Fruit fly (Drosophila melanogaster) whole organism, adult: ENCODE data around the gene Pde1c.
A peak's percentile ranks its signal among the peaks of the same experiment; 100 is the strongest.

Experiments
- CG11617 ChIP-seq: fragments of 200-800 bp; sonication (Bioruptor generic); optimal IDR thresholded peaks from 2 replicates; lab custom pipeline; 2017; ENCODE audit warnings: mild to moderate bottlenecking, missing biosample characterization, missing genetic modification reagents, missing genetic modification characterization
- CG12768 ChIP-seq: fragments of 200-800 bp; sonication (Bioruptor generic); optimal IDR thresholded peaks from 2 replicates; lab custom pipeline; 2017; ENCODE audit warnings: missing biosample characterization, missing genetic modification characterization, mild to moderate bottlenecking, moderate library complexity, missing genetic modification reagents
- CG14711 ChIP-seq: fragments of 200-800 bp; sonication (Bioruptor generic); optimal IDR thresholded peaks from 2 replicates; lab custom pipeline; 2018; ENCODE audit warnings: missing biosample characterization, mild to moderate bottlenecking, missing genetic modification characterization, moderate library complexity
- CG1620 ChIP-seq: fragments of 200-800 bp; sonication (Bioruptor generic); optimal IDR thresholded peaks from 2 replicates; lab custom pipeline; 2016; ENCODE audit warnings: missing biosample characterization, missing genetic modification characterization
- CG33017 ChIP-seq: fragments of 200-800 bp; sonication (Bioruptor generic); optimal IDR thresholded peaks from 2 replicates; lab custom pipeline; 2018; ENCODE audit warnings: missing biosample characterization, mild to moderate bottlenecking, missing genetic modification characterization, moderate library complexity
- CG5204 ChIP-seq: fragments of 200-800 bp; sonication (Bioruptor generic); optimal IDR thresholded peaks from 2 replicates; lab custom pipeline; 2016; ENCODE audit warnings: missing biosample characterization, missing genetic modification characterization
- CG7101 ChIP-seq: fragments of 200-800 bp; sonication (Bioruptor generic); optimal IDR thresholded peaks from 2 replicates; lab custom pipeline; 2018; ENCODE audit warnings: missing biosample characterization, mild to moderate bottlenecking, missing genetic modification characterization, moderate library complexity
- Crg-1 ChIP-seq: fragments of 200-800 bp; sonication (Bioruptor generic); optimal IDR thresholded peaks from 2 replicates; lab custom pipeline; 2016; ENCODE audit warnings: missing biosample characterization, missing genetic modification characterization
- Hr96 ChIP-seq: fragments of 200-800 bp; sonication (Bioruptor generic); optimal IDR thresholded peaks from 2 replicates; lab custom pipeline; 2016; ENCODE audit warnings: missing biosample characterization, missing genetic modification characterization
- Mnt ChIP-seq: fragments of 200-800 bp; sonication (Bioruptor generic); optimal IDR thresholded peaks from 2 replicates; lab custom pipeline; 2016; ENCODE audit warnings: missing biosample characterization, mild to moderate bottlenecking, missing genetic modification characterization
- bab1 ChIP-seq: fragments of 200-800 bp; sonication (Bioruptor generic); optimal IDR thresholded peaks from 3 replicates; lab custom pipeline; 2019; ENCODE audit warnings: missing biosample characterization, mild to moderate bottlenecking, missing genetic modification characterization, moderate library complexity
- cic ChIP-seq: fragments of 200-800 bp; sonication (Bioruptor generic); optimal IDR thresholded peaks from 2 replicates; lab custom pipeline; 2017; ENCODE audit warnings: missing biosample characterization, mild to moderate bottlenecking, missing genetic modification characterization, moderate library complexity
- cnc ChIP-seq, 2 experiments: fragments of >200 bp; optimal IDR thresholded peaks; 2 replicates each; lab custom pipeline; 2017
- kay ChIP-seq: fragments of 200-800 bp; sonication (Bioruptor generic); peaks from one replicate; lab custom pipeline; 2016; ENCODE audit warnings: missing biosample characterization, missing genetic modification characterization, borderline replicate concordance
- ovo ChIP-seq: fragments of 200-800 bp; sonication (Bioruptor generic); optimal IDR thresholded peaks from 2 replicates; lab custom pipeline; 2016; ENCODE audit warnings: missing biosample characterization, missing genetic modification characterization
- pad ChIP-seq: fragments of 200-800 bp; sonication (Bioruptor generic); optimal IDR thresholded peaks from 3 replicates; lab custom pipeline; 2017; ENCODE audit warnings: missing biosample characterization, missing genetic modification characterization, mild to moderate bottlenecking, moderate library complexity, missing genetic modification reagents
- tj ChIP-seq: fragments of 200-800 bp; sonication (Bioruptor generic); optimal IDR thresholded peaks from 3 replicates; lab custom pipeline; 2017; ENCODE audit warnings: missing biosample characterization, mild to moderate bottlenecking, missing genetic modification characterization, moderate library complexity
- toe ChIP-seq: fragments of 200-800 bp; sonication (Bioruptor generic); optimal IDR thresholded peaks from 2 replicates; lab custom pipeline; 2016; ENCODE audit warnings: missing biosample characterization, missing genetic modification characterization

Gene Pde1c

dm6 chr2L:11804228-11805044, 123.9 kb downstream of the Pde1c start:
- TF ChIP-seq pad = peak; percentile 93
- no peak for TF ChIP-seq CG1620
- TF ChIP-seq CG12768 (GFP tag; lab: Kevin White, UChicago) = no peak

- no peak for TF ChIP-seq pad
- TF ChIP-seq cnc (optimal IDR thresholded peaks at IDR 0.05; lab: Kevin White, UChicago) = no peak
- TF ChIP-seq CG33017 (tag; lab: Kevin White, UChicago) = no peak
- TF ChIP-seq Crg-1 (GFP tag; lab: Kevin White, UChicago) = no peak
- no peak for TF ChIP-seq bab1 (GFP tag; lab: Kevin White, UChicago)
- TF ChIP-seq CG5204 (GFP tag; lab: Kevin White, UChicago) = no peak
- no peak for TF ChIP-seq kay
- no peak for TF ChIP-seq Hr96 (GFP tag; lab: Kevin White, UChicago)
- no peak for TF ChIP-seq CG12768 (GFP tag; lab: Kevin White, UChicago)
- TF ChIP-seq toe = no peak
- TF ChIP-seq Mnt (GFP tag; lab: Kevin White, UChicago) = no peak
- TF ChIP-seq ovo (GFP tag; lab: Kevin White, UChicago) = no peak
- no peak for TF ChIP-seq cic
- no peak for TF ChIP-seq tj
- TF ChIP-seq CG11617 (GFP tag; lab: Kevin White, UChicago) = no peak
- TF ChIP-seq CG14711 (tag; lab: Kevin White, UChicago) = no peak
Measured at dm6 chr2L:11797127-11797526, 131.2 kb downstream of the Pde1c start.

dm6 chr2L:11793986-11794385, 134.4 kb downstream of the Pde1c start, which contains the start of gene CG14937:
TSS of gene CG14937 (minus strand) at chr2L:11794086.
- TF ChIP-seq CG11617 (GFP tag; lab: Kevin White, UChicago) = no peak
- TF ChIP-seq CG5204 (GFP tag; lab: Kevin White, UChicago) = no peak
- TF ChIP-seq bab1 (GFP tag; lab: Kevin White, UChicago) = no peak
- no peak for TF ChIP-seq toe
- no peak for TF ChIP-seq tj
- TF ChIP-seq pad = no peak
- no peak for TF ChIP-seq kay

- TF ChIP-seq CG1620 = no peak
- TF ChIP-seq cic = no peak
- no peak for TF ChIP-seq CG14711 (tag; lab: Kevin White, UChicago)
- no peak for TF ChIP-seq CG12768 (GFP tag; lab: Kevin White, UChicago)
- TF ChIP-seq CG33017 (tag; lab: Kevin White, UChicago) = no peak
Measured at dm6 chr2L:11792265-11792664, 136.1 kb downstream of the Pde1c start, which contains the start of gene Tsp33B. TSS of gene Tsp33B (minus strand) at chr2L:11792365.

dm6 chr2L:11789690-11790089, 138.7 kb downstream of the Pde1c start, which contains the start of gene CG14932:
TSS of gene CG14932 (plus strand) at chr2L:11789919.
- TF ChIP-seq Hr96 (GFP tag; lab: Kevin White, UChicago) (no peak), cnc (optimal IDR thresholded peaks at IDR 0.05; lab: Kevin White, UChicago) (no peak), CG33017 (tag; lab: Kevin White, UChicago) (no peak), CG7101 (no peak), CG5204 (GFP tag; lab: Kevin White, UChicago) (no peak)

- TF ChIP-seq CG7101 (no peak), tj (no peak), cic (no peak)
Measured at dm6 chr2L:11788034-11788433, 140.3 kb downstream of the Pde1c start, which contains the start of gene CG14931. TSS of gene CG14931 (plus strand) at chr2L:11788334.
